Fruit fly (Drosophila melanogaster): ENCODE measurements around the gene CG10516.

CG10516 gene

dm6 chr3L:15977565-15977964 lies 9.6 kb downstream of the CG10516 start (continued):
- no peak for TF ChIP-seq CG14860 (GFP tag; IDR thresholded peaks at IDR 0.05; ENCODE audit: partially characterized antibody)
- TF ChIP-seq B-H2 (GFP tag; optimal IDR thresholded peaks at IDR 0.05), result no peak
- peak; percentile 56 for TF ChIP-seq phol (tag; optimal IDR thresholded peaks at IDR 0.05)
- no peak for TF ChIP-seq CG18011 (GFP tag; optimal IDR thresholded peaks at IDR 0.05)
- peak; percentile 41 for TF ChIP-seq CG8924 (tag; optimal IDR thresholded peaks at IDR 0.05)
- no peak for TF ChIP-seq CG17802 (tag; optimal IDR thresholded peaks at IDR 0.05)
- TF ChIP-seq lbe (GFP tag; optimal IDR thresholded peaks at IDR 0.05), result peak; percentile 81
- no peak for TF ChIP-seq CG3995 (GFP tag; optimal IDR thresholded peaks at IDR 0.05)
- no peak for TF ChIP-seq vnd (GFP tag; IDR thresholded peaks at IDR 0.05; ENCODE audit: partially characterized antibody)
- no peak for TF ChIP-seq NfI (GFP tag; optimal IDR thresholded peaks at IDR 0.05)
- TF ChIP-seq ftz-f1 (GFP tag; optimal IDR thresholded peaks at IDR 0.05), result no peak
- no peak for TF ChIP-seq CG12299 (tag; optimal IDR thresholded peaks at IDR 0.05)
- peak; percentile 55 for TF ChIP-seq caup (GFP tag; optimal IDR thresholded peaks at IDR 0.05; ENCODE audit: severe bottlenecking)
- 0 out of 2 replicates have a peak, but pooled peaks have one; percentile 8 for TF ChIP-seq onecut (GFP tag; IDR thresholded peaks at IDR 0.05)
- no peak for TF ChIP-seq CG3163 (GFP tag; optimal IDR thresholded peaks at IDR 0.05)
- TF ChIP-seq Awh (GFP tag; IDR thresholded peaks at IDR 0.05), result peak; percentile 76
- peak; percentile 37; the same call in 2 of the 3 replicates for TF ChIP-seq H15 (GFP tag; IDR thresholded peaks at IDR 0.05)
- no peak for TF ChIP-seq Lhr (GFP tag; optimal IDR thresholded peaks at IDR 0.05)
- peak; percentile 65 for TF ChIP-seq CG6272 (GFP tag; IDR thresholded peaks at IDR 0.05)
- no peak for TF ChIP-seq wek (GFP tag; optimal IDR thresholded peaks at IDR 0.05)
- TF ChIP-seq CG17361 (GFP tag; IDR thresholded peaks at IDR 0.05), result peak; percentile 52; the same call in 2 of the 3 replicates
- no peak for TF ChIP-seq en (GFP tag; optimal IDR thresholded peaks at IDR 0.05)
- TF ChIP-seq Xbp1 (GFP tag; optimal IDR thresholded peaks at IDR 0.05), result no peak
- TF ChIP-seq Scr (GFP tag; IDR thresholded peaks at IDR 0.05; ENCODE audit: partially characterized antibody), result no peak
- TF ChIP-seq tna (GFP tag; IDR thresholded peaks at IDR 0.05; ENCODE audit: partially characterized antibody), result no peak
- peak; percentile 21 for TF ChIP-seq CG18476 (GFP tag; optimal IDR thresholded peaks at IDR 0.05)
- no peak for TF ChIP-seq Lpt (GFP tag; optimal IDR thresholded peaks at IDR 0.05)
- TF ChIP-seq CG31365 (tag; optimal IDR thresholded peaks at IDR 0.05), result no peak
- TF ChIP-seq Eip74EF (GFP tag; optimal IDR thresholded peaks at IDR 0.05), result peak in 1 of 2 experiments; percentile 28
- no peak for TF ChIP-seq CG12071 (GFP tag; optimal IDR thresholded peaks at IDR 0.05)
- no peak for TF ChIP-seq CG5180 (GFP tag; optimal IDR thresholded peaks at IDR 0.05)
- no peak for TF ChIP-seq wdn (GFP tag; IDR thresholded peaks at IDR 0.05)
- no peak for TF ChIP-seq trem (tag; optimal IDR thresholded peaks at IDR 0.05)
- TF ChIP-seq Mad (GFP tag; optimal IDR thresholded peaks at IDR 0.05), result no peak
- peak; percentile 27; the same call in 1 of the 2 replicates for TF ChIP-seq ssp (GFP tag; IDR thresholded peaks at IDR 0.05)
- TF ChIP-seq zf30C (GFP tag; optimal IDR thresholded peaks at IDR 0.05), result peak; percentile 38
- TF ChIP-seq CG32532 (GFP tag; IDR thresholded peaks at IDR 0.05), result peak; percentile 74
- TF ChIP-seq TFAM (GFP tag; optimal IDR thresholded peaks at IDR 0.05), result no peak
- TF ChIP-seq CG10209 (GFP tag; optimal IDR thresholded peaks at IDR 0.05), result peak; percentile 28
- no peak for TF ChIP-seq salm (tag; optimal IDR thresholded peaks at IDR 0.05)
- no peak for TF ChIP-seq CG7963 (GFP tag; IDR thresholded peaks at IDR 0.05; ENCODE audit: partially characterized antibody)
- no peak for TF ChIP-seq Kr (GFP tag; optimal IDR thresholded peaks at IDR 0.05)
- no peak for TF ChIP-seq pros (GFP tag; optimal IDR thresholded peaks at IDR 0.05)
- TF ChIP-seq CG11695 (GFP tag; IDR thresholded peaks at IDR 0.05), result peak; percentile 73
- peak; percentile 31; the same call in 1 of the 2 replicates for TF ChIP-seq danr (GFP tag; IDR thresholded peaks at IDR 0.05)
- no peak for TF ChIP-seq Bteb2 (GFP tag; optimal IDR thresholded peaks at IDR 0.05)
- TF ChIP-seq Antp (GFP tag; optimal IDR thresholded peaks at IDR 0.05), result no peak
- no peak for TF ChIP-seq CG10565 (GFP tag; optimal IDR thresholded peaks at IDR 0.05)
- no peak for TF ChIP-seq Hey (tag; optimal IDR thresholded peaks at IDR 0.05)
- TF ChIP-seq CG4360 (GFP tag; IDR thresholded peaks at IDR 0.05), result no peak

Data from whole organism, embryonic.